Worm (Caenorhabditis elegans) whole organism, mixed stage, embryonic: Measurements from ENCODE around the gene C50B8.6.

Experiments
- blmp-1 ChIP-seq: fragments of 150-350 bp; optimal IDR thresholded peaks from 2 replicates; lab custom pipeline; 2014; ENCODE audit warnings: missing biosample characterization, missing genetic modification characterization
- ceh-43 ChIP-seq: fragments of 200-800 bp; sonication (Bioruptor generic); optimal IDR thresholded peaks from 2 replicates; lab custom pipeline; 2018; ENCODE audit warnings: mild to moderate bottlenecking, missing genetic modification characterization, moderate library complexity, missing compliant biosample characterization
- lin-13 ChIP-seq: fragments of 150-350 bp; optimal IDR thresholded peaks from 2 replicates; lab custom pipeline; 2014; ENCODE audit warnings: missing biosample characterization, missing genetic modification characterization
- nhr-237 ChIP-seq: fragments of 150-350 bp; optimal IDR thresholded peaks from 2 replicates; lab custom pipeline; 2014; ENCODE audit warnings: missing biosample characterization, missing genetic modification characterization
- snpc-4 ChIP-seq: fragments of 150-350 bp; optimal IDR thresholded peaks from 2 replicates; lab custom pipeline; 2014; ENCODE audit warnings: missing biosample characterization, missing genetic modification characterization
- unc-62 ChIP-seq: fragments of 150-350 bp; optimal IDR thresholded peaks from 2 replicates; lab custom pipeline; 2014; ENCODE audit warnings: missing biosample characterization, missing genetic modification reagents, missing genetic modification characterization

ce11 chrV:13627103-13627623 is 48.4 kb downstream of the C50B8.6 start, which contains the start of gene sde-2:
- TF ChIP-seq unc-62 (GFP tag; lab: Kevin White, UChicago) (no peak), ceh-43 (GFP tag; lab: Kevin White, UChicago) (no peak), snpc-4 (no peak), nhr-237 (tag; lab: Kevin White, UChicago) (no peak), lin-13 (tag; lab: Kevin White, UChicago) (no peak), blmp-1 (tag; lab: Kevin White, UChicago) (no peak)
